Fruit fly (Drosophila melanogaster) S2 (cell line): Measurements from ENCODE around the gene eIF1.

ENCODE experiments used
- CG8478 ChIP-seq: fragments of >200 bp; optimal IDR thresholded peaks from 2 replicates; lab custom pipeline; 2018
- CTCF ChIP-seq, 2 experiments: fragments of >200 bp; optimal IDR thresholded peaks; 2 replicates each; lab custom pipeline; 2018

- no peak for TF ChIP-seq CTCF (optimal IDR thresholded peaks at IDR 0.05; lab: Kevin White, UChicago)
- no peak for TF ChIP-seq CG8478
These were observed 47.6 kb downstream of the eIF1 start, which contains the start of gene CG14960 for dm6 chr3L:3270736-3271135.
